Fruit fly (Drosophila melanogaster) whole organism, embryonic: ENCODE results near the gene BthD.
A peak's percentile ranks its signal among the peaks of the same experiment; 100 is the strongest.

Source experiments
- B-H2 ChIP-seq: fragments of 200-800 bp; sonication (Bioruptor generic); optimal IDR thresholded peaks from 2 replicates; lab custom pipeline; 2018; ENCODE audit warnings: missing biosample characterization, mild to moderate bottlenecking, missing genetic modification characterization
- Blimp-1 ChIP-seq: fragments of 200-800 bp; sonication (Bioruptor generic); optimal IDR thresholded peaks from 3 replicates; lab custom pipeline; 2018; ENCODE audit warnings: missing biosample characterization, missing genetic modification characterization, mild to moderate bottlenecking, moderate library complexity, missing genetic modification reagents
- BtbVII ChIP-seq: fragments of 200-800 bp; sonication (Bioruptor generic); optimal IDR thresholded peaks from 3 replicates; lab custom pipeline; 2017; ENCODE audit warnings: missing biosample characterization, mild to moderate bottlenecking, missing genetic modification characterization
- CG10321 ChIP-seq: fragments of 200-800 bp; sonication (Bioruptor generic); IDR thresholded peaks from 2 replicates; pipeline ENCODE4 v1.3.6; 2022; ENCODE audit warnings: missing biosample characterization, missing genetic modification characterization
- CG10979 ChIP-seq: fragments of 200-800 bp; sonication (Bioruptor generic); optimal IDR thresholded peaks from 2 replicates; lab custom pipeline; 2018; ENCODE audit warnings: missing biosample characterization, mild to moderate bottlenecking, missing genetic modification characterization, moderate library complexity
- CG12071 ChIP-seq: fragments of 200-800 bp; sonication (Bioruptor generic); optimal IDR thresholded peaks from 3 replicates; lab custom pipeline; 2018; ENCODE audit warnings: missing biosample characterization, mild to moderate bottlenecking, missing genetic modification characterization
- CG12769 ChIP-seq: fragments of 200-800 bp; sonication (Bioruptor generic); optimal IDR thresholded peaks from 2 replicates; lab custom pipeline; 2019; ENCODE audit warnings: missing biosample characterization, mild to moderate bottlenecking, missing genetic modification characterization, moderate library complexity
- CG13424 ChIP-seq: fragments of 200-800 bp; sonication (Bioruptor generic); optimal IDR thresholded peaks from 2 replicates; lab custom pipeline; 2019; ENCODE audit warnings: missing biosample characterization, mild to moderate bottlenecking, missing genetic modification characterization, moderate library complexity
- CG15011 ChIP-seq: fragments of 200-800 bp; sonication (Bioruptor generic); optimal IDR thresholded peaks from 3 replicates; lab custom pipeline; 2018; ENCODE audit warnings: missing biosample characterization, mild to moderate bottlenecking, missing genetic modification characterization
- CG16813 ChIP-seq: fragments of 200-800 bp; sonication (Bioruptor generic); IDR thresholded peaks from 3 replicates; pipeline ENCODE4 v1.3.6; 2022; ENCODE audit warnings: missing biosample characterization, missing genetic modification characterization; ENCODE audit not compliant: partially characterized antibody
- CG17186 ChIP-seq: fragments of 200-800 bp; sonication (Bioruptor generic); optimal IDR thresholded peaks from 3 replicates; lab custom pipeline; 2017; ENCODE audit warnings: missing biosample characterization, missing genetic modification reagents, missing genetic modification characterization
- CG17385 ChIP-seq: fragments of 200-800 bp; sonication (Bioruptor generic); optimal IDR thresholded peaks from 3 replicates; lab custom pipeline; 2018; ENCODE audit warnings: missing biosample characterization, mild to moderate bottlenecking, missing genetic modification characterization
- CG2875 ChIP-seq: fragments of 200-800 bp; sonication (Bioruptor generic); optimal IDR thresholded peaks from 2 replicates; lab custom pipeline; 2017; ENCODE audit warnings: missing biosample characterization, mild to moderate bottlenecking, missing genetic modification characterization, missing genetic modification reagents
- CG31224 ChIP-seq: fragments of 200-800 bp; sonication (Bioruptor generic); IDR thresholded peaks from 2 replicates; pipeline ENCODE4 v1.3.6; 2022; ENCODE audit warnings: missing biosample characterization, missing genetic modification characterization
- CG34376 ChIP-seq: fragments of 200-800 bp; sonication (Bioruptor generic); optimal IDR thresholded peaks from 2 replicates; lab custom pipeline; 2018; ENCODE audit warnings: missing biosample characterization, mild to moderate bottlenecking, missing genetic modification characterization
- CG3995 ChIP-seq: fragments of 200-800 bp; sonication (Bioruptor generic); optimal IDR thresholded peaks from 3 replicates; lab custom pipeline; 2016; ENCODE audit warnings: missing biosample characterization, missing genetic modification characterization
- CG43689 ChIP-seq: fragments of 200-800 bp; sonication (Bioruptor generic); IDR thresholded peaks from 2 replicates; pipeline ENCODE4 v1.3.6; 2022; ENCODE audit warnings: missing biosample characterization, missing genetic modification characterization
- CG6272 ChIP-seq: fragments of 200-800 bp; sonication (Bioruptor generic); IDR thresholded peaks from 2 replicates; pipeline ENCODE4 v1.3.6; 2022; ENCODE audit warnings: missing biosample characterization, missing genetic modification characterization
- CG6683 ChIP-seq: fragments of 200-800 bp; sonication (Bioruptor generic); optimal IDR thresholded peaks from 2 replicates; lab custom pipeline; 2017; ENCODE audit warnings: missing biosample characterization, mild to moderate bottlenecking, missing genetic modification characterization, missing genetic modification reagents
- CG7556 ChIP-seq: fragments of 200-800 bp; sonication (Bioruptor generic); optimal IDR thresholded peaks from 2 replicates; lab custom pipeline; 2017; ENCODE audit warnings: missing biosample characterization, mild to moderate bottlenecking, missing genetic modification characterization
- CG8944 ChIP-seq: fragments of 200-800 bp; sonication (Bioruptor generic); optimal IDR thresholded peaks from 3 replicates; lab custom pipeline; 2016; ENCODE audit warnings: missing biosample characterization, missing genetic modification characterization
- CG9932 ChIP-seq: fragments of 200-800 bp; sonication (Bioruptor generic); IDR thresholded peaks from 2 replicates; pipeline ENCODE4 v1.3.6; 2022; ENCODE audit warnings: missing biosample characterization, missing genetic modification characterization
- Dbx ChIP-seq: fragments of 200-800 bp; sonication (Bioruptor generic); IDR thresholded peaks from 3 replicates; pipeline ENCODE4 v1.3.6; 2022; ENCODE audit warnings: missing biosample characterization, missing genetic modification characterization
- Dfd ChIP-seq, 2 experiments: fragments of >200 bp; optimal IDR thresholded peaks; 2 replicates each; lab custom pipeline; 2017; ENCODE audit warnings: missing biosample characterization in 2 of 2, missing genetic modification characterization in 2 of 2
- Dp ChIP-seq: fragments of 200-800 bp; sonication (Bioruptor generic); optimal IDR thresholded peaks from 2 replicates; lab custom pipeline; 2018; ENCODE audit warnings: missing biosample characterization, mild to moderate bottlenecking, missing genetic modification characterization, moderate library complexity
- Drgx ChIP-seq: fragments of 200-800 bp; sonication (Bioruptor generic); IDR thresholded peaks from 2 replicates; pipeline ENCODE4 v1.3.6; 2022; ENCODE audit warnings: missing biosample characterization, missing genetic modification characterization
- Fer3 ChIP-seq: fragments of 200-800 bp; sonication (Bioruptor generic); optimal IDR thresholded peaks from 2 replicates; lab custom pipeline; 2018; ENCODE audit warnings: missing biosample characterization, mild to moderate bottlenecking, missing genetic modification characterization, moderate library complexity
- Max ChIP-seq: fragments of 200-800 bp; sonication (Bioruptor generic); optimal IDR thresholded peaks from 2 replicates; lab custom pipeline; 2016; ENCODE audit warnings: missing biosample characterization, mild to moderate bottlenecking, missing genetic modification characterization
- Med ChIP-seq: fragments of 200-800 bp; sonication (Bioruptor generic); peaks from one replicate; lab custom pipeline; 2016; ENCODE audit warnings: missing biosample characterization, missing genetic modification characterization, mild to moderate bottlenecking, inconsistent platforms, moderate library complexity
- Meics ChIP-seq: fragments of 200-800 bp; sonication (Bioruptor generic); optimal IDR thresholded peaks from 2 replicates; lab custom pipeline; 2017; ENCODE audit warnings: missing biosample characterization, mild to moderate bottlenecking, missing genetic modification characterization
- Ptx1 ChIP-seq: fragments of 200-800 bp; sonication (Bioruptor generic); IDR thresholded peaks from 2 replicates; pipeline ENCODE4 v1.3.6; 2022; ENCODE audit warnings: missing biosample characterization, missing genetic modification characterization
- Trl ChIP-seq, 3 experiments: fragments of >200 bp in 2 of 3; fragments of 200-800 bp in 1 of 3; sonication (Bioruptor generic) in 1 of 3; optimal IDR thresholded peaks; 2 replicates in 1 of 3; 3 replicates in 2 of 3; lab custom pipeline; 2016 to 2017; ENCODE audit warnings: missing biosample characterization in 1 of 3, missing genetic modification characterization in 1 of 3
- abd-A ChIP-seq: fragments of 200-800 bp; sonication (Bioruptor generic); optimal IDR thresholded peaks from 3 replicates; lab custom pipeline; 2019; ENCODE audit warnings: missing biosample characterization, mild to moderate bottlenecking, missing genetic modification characterization, moderate library complexity
- ash1 ChIP-seq: fragments of 200-800 bp; sonication (Bioruptor generic); optimal IDR thresholded peaks from 2 replicates; lab custom pipeline; 2018; ENCODE audit warnings: missing biosample characterization, mild to moderate bottlenecking, missing genetic modification characterization
- br ChIP-seq: fragments of >200 bp; optimal IDR thresholded peaks from 2 replicates; lab custom pipeline; 2017
- caup ChIP-seq: fragments of 200-800 bp; sonication (Bioruptor generic); optimal IDR thresholded peaks from 3 replicates; lab custom pipeline; 2017; ENCODE audit warnings: missing biosample characterization, mild to moderate bottlenecking, missing genetic modification characterization, moderate library complexity; ENCODE audit not compliant: severe bottlenecking
- chif ChIP-seq, 2 experiments: fragments of 200-800 bp; sonication (Bioruptor generic); optimal IDR thresholded peaks; 3 replicates each; lab custom pipeline; 2016; ENCODE audit warnings: missing biosample characterization in 2 of 2, missing genetic modification characterization in 2 of 2
- crc ChIP-seq: fragments of 200-800 bp; sonication (Bioruptor generic); optimal IDR thresholded peaks from 2 replicates; lab custom pipeline; 2016; ENCODE audit warnings: missing biosample characterization, missing genetic modification characterization
- dmrt99B ChIP-seq: fragments of 200-800 bp; sonication (Bioruptor generic); optimal IDR thresholded peaks from 2 replicates; lab custom pipeline; 2018; ENCODE audit warnings: missing biosample characterization, mild to moderate bottlenecking, missing genetic modification characterization, moderate library complexity
- gcm ChIP-seq: fragments of 200-800 bp; sonication (Bioruptor generic); optimal IDR thresholded peaks from 2 replicates; lab custom pipeline; 2019; ENCODE audit warnings: missing biosample characterization, mild to moderate bottlenecking, missing genetic modification characterization, moderate library complexity
- gcm2 ChIP-seq: fragments of 200-800 bp; sonication (Bioruptor generic); optimal IDR thresholded peaks from 2 replicates; lab custom pipeline; 2016; ENCODE audit warnings: missing biosample characterization, missing genetic modification characterization
- gem ChIP-seq: fragments of 200-800 bp; sonication (Bioruptor generic); optimal IDR thresholded peaks from 2 replicates; lab custom pipeline; 2019; ENCODE audit warnings: missing biosample characterization, mild to moderate bottlenecking, missing genetic modification characterization, moderate library complexity
- gfzf ChIP-seq: fragments of 200-800 bp; sonication (Bioruptor generic); optimal IDR thresholded peaks from 2 replicates; lab custom pipeline; 2016; ENCODE audit warnings: missing biosample characterization, mild to moderate bottlenecking, missing genetic modification characterization, moderate library complexity
- otp ChIP-seq: fragments of 200-800 bp; sonication (Bioruptor generic); IDR thresholded peaks from 3 replicates; pipeline ENCODE4, ENCODE4 v1.3.6; 2022; ENCODE audit warnings: missing biosample characterization, missing genetic modification characterization
- pnt ChIP-seq: fragments of 200-800 bp; sonication (Bioruptor generic); optimal IDR thresholded peaks from 3 replicates; lab custom pipeline; 2016; ENCODE audit warnings: missing biosample characterization, missing genetic modification characterization
- schlank ChIP-seq: fragments of 200-800 bp; sonication (Bioruptor generic); optimal IDR thresholded peaks from 2 replicates; lab custom pipeline; 2018; ENCODE audit warnings: missing biosample characterization, mild to moderate bottlenecking, missing genetic modification characterization
- seq ChIP-seq: fragments of 200-800 bp; sonication (Bioruptor generic); IDR thresholded peaks from 2 replicates; pipeline ENCODE4 v1.3.6; 2022; ENCODE audit warnings: missing biosample characterization, missing genetic modification characterization
- stwl ChIP-seq: fragments of 200-800 bp; sonication (Bioruptor generic); optimal IDR thresholded peaks from 3 replicates; lab custom pipeline; 2018; ENCODE audit warnings: missing biosample characterization, mild to moderate bottlenecking, missing genetic modification characterization, moderate library complexity
- tgo ChIP-seq: fragments of 200-800 bp; sonication (Bioruptor generic); IDR thresholded peaks from 3 replicates; pipeline ENCODE4 v1.3.6; 2022; ENCODE audit warnings: missing biosample characterization, missing genetic modification characterization
- trh ChIP-seq: fragments of 200-800 bp; sonication (Bioruptor generic); optimal IDR thresholded peaks from 2 replicates; lab custom pipeline; 2016; ENCODE audit warnings: missing biosample characterization, missing genetic modification characterization
- vvl ChIP-seq: fragments of 200-800 bp; sonication (Bioruptor generic); IDR thresholded peaks from 2 replicates; pipeline ENCODE4 v1.3.6; 2022; ENCODE audit warnings: missing biosample characterization, missing genetic modification characterization

BthD gene

dm6 chrX:13632606-13633005 is 20.7 kb downstream of the BthD start (continued):
- peak; percentile 37 for TF ChIP-seq abd-A (tag; lab: Kevin White, UChicago)
- TF ChIP-seq BtbVII (GFP tag; lab: Kevin White, UChicago): no peak
- peak; percentile 27 for TF ChIP-seq Blimp-1 (GFP tag; lab: Kevin White, UChicago)
- no peak for TF ChIP-seq Drgx
- TF ChIP-seq trh (GFP tag; lab: Kevin White, UChicago): no peak
- TF ChIP-seq CG31224 (GFP tag; lab: Robert Waterston, UW): no peak
- no peak for TF ChIP-seq CG10321
- peak; percentile 3 for TF ChIP-seq CG2875 (GFP tag; lab: Kevin White, UChicago)
- TF ChIP-seq Max: no peak
- no peak for TF ChIP-seq CG7556 (GFP tag; lab: Kevin White, UChicago)
- no peak for TF ChIP-seq CG12071 (GFP tag; lab: Kevin White, UChicago)
- TF ChIP-seq br (lab: Kevin White, UChicago): no peak
- TF ChIP-seq caup (GFP tag; lab: Kevin White, UChicago): peak; percentile 10
- no peak for TF ChIP-seq B-H2 (GFP tag; lab: Kevin White, UChicago)
- TF ChIP-seq Dfd (GFP tag; optimal IDR thresholded peaks at IDR 0.05; lab: Kevin White, UChicago): no peak
- no peak for TF ChIP-seq schlank (tag; lab: Kevin White, UChicago)
- TF ChIP-seq CG8944 (GFP tag; lab: Kevin White, UChicago): no peak
- peak; percentile 29 for TF ChIP-seq dmrt99B (tag; lab: Kevin White, UChicago)
- no peak for TF ChIP-seq gfzf (GFP tag; lab: Kevin White, UChicago)
- TF ChIP-seq pnt: no peak
- TF ChIP-seq Ptx1: no peak
- no peak for TF ChIP-seq tgo
- no peak for TF ChIP-seq chif (GFP tag; optimal IDR thresholded peaks at IDR 0.05; lab: Kevin White, UChicago)
- no peak for TF ChIP-seq CG17186 (GFP tag; lab: Kevin White, UChicago)
- TF ChIP-seq CG3995 (GFP tag; lab: Kevin White, UChicago): no peak
- TF ChIP-seq CG16813: no peak
- TF ChIP-seq CG10979 (tag; lab: Kevin White, UChicago): no peak
- TF ChIP-seq CG13424: no peak
- TF ChIP-seq CG6683: no peak
- TF ChIP-seq Med (GFP tag; lab: Kevin White, UChicago): peak; percentile 71
- TF ChIP-seq crc (GFP tag; lab: Kevin White, UChicago): no peak
- TF ChIP-seq stwl (tag; lab: Kevin White, UChicago): no peak
- TF ChIP-seq Dp: no peak
- TF ChIP-seq Dbx (GFP tag; lab: Robert Waterston, UW): 0 out of 3 replicates have a peak, but pooled peaks have one; percentile 40
- TF ChIP-seq vvl (GFP tag; lab: Robert Waterston, UW): no peak
- no peak for TF ChIP-seq gcm2 (GFP tag; lab: Kevin White, UChicago)
- peak; percentile 37 for TF ChIP-seq CG12769 (tag; lab: Kevin White, UChicago)
- peak; percentile 11 for TF ChIP-seq gcm (GFP tag; lab: Kevin White, UChicago)
- no peak for TF ChIP-seq CG9932 (GFP tag; lab: Robert Waterston, UW)
- TF ChIP-seq CG6272 (GFP tag; lab: Robert Waterston, UW): no peak
- no peak for TF ChIP-seq Trl (optimal IDR thresholded peaks at IDR 0.05; lab: Kevin White, UChicago)
- no peak for TF ChIP-seq Trl (GFP tag; optimal IDR thresholded peaks at IDR 0.05; lab: Kevin White, UChicago)
- no peak for TF ChIP-seq CG17385 (GFP tag; lab: Kevin White, UChicago)
- TF ChIP-seq CG43689 (GFP tag; lab: Robert Waterston, UW): no peak
- TF ChIP-seq Meics: no peak
- peak; percentile 37; the same call in 1 of the 2 replicates for TF ChIP-seq seq (GFP tag; lab: Robert Waterston, UW)
- TF ChIP-seq CG34376 (GFP tag; lab: Kevin White, UChicago): no peak
- no peak for TF ChIP-seq otp (GFP tag; lab: Robert Waterston, UW)
- TF ChIP-seq Fer3 (tag; lab: Kevin White, UChicago): peak; percentile 9
- peak; percentile 17 for TF ChIP-seq gem (tag; lab: Kevin White, UChicago)
- no peak for TF ChIP-seq ash1 (GFP tag; lab: Kevin White, UChicago)
- peak; percentile 25 for TF ChIP-seq CG15011 (GFP tag; lab: Kevin White, UChicago)
